Worm (Caenorhabditis elegans) whole organism, L4 larva: ENCODE measurements around the gene T07H8.11.

Source experiments
- ceh-44 ChIP-seq: fragments of 200-800 bp; sonication (Bioruptor generic); IDR thresholded peaks from 2 replicates; pipeline ENCODE4 v1.3.6; 2022; ENCODE audit warnings: missing genetic modification reagents, missing genetic modification characterization, missing compliant biosample characterization
- ceh-62 ChIP-seq: sonication (generic microtip); optimal IDR thresholded peaks from 2 replicates; lab custom pipeline; 2017; ENCODE audit warnings: missing biosample characterization, missing genetic modification characterization
- dpl-1 ChIP-seq: fragments of 150-350 bp; optimal IDR thresholded peaks from 2 replicates; lab custom pipeline; 2014; ENCODE audit warnings: missing biosample characterization, missing genetic modification reagents, missing genetic modification characterization
- egl-27 ChIP-seq: sonication (generic microtip); optimal IDR thresholded peaks from 3 replicates; lab custom pipeline; 2017; ENCODE audit warnings: missing biosample characterization, missing genetic modification reagents, missing genetic modification characterization
- lin-39 ChIP-seq: fragments of 150-350 bp; optimal IDR thresholded peaks from 2 replicates; lab custom pipeline; 2014; ENCODE audit warnings: missing biosample characterization, missing genetic modification reagents, missing genetic modification characterization
- lsy-2 ChIP-seq, 2 experiments: fragments of 150-350 bp in 1 of 2; sonication (generic microtip) in 1 of 2; optimal IDR thresholded peaks; 2 replicates each; lab custom pipeline; 2014 to 2017; ENCODE audit warnings: missing biosample characterization in 2 of 2, missing genetic modification characterization in 2 of 2
- mxl-3 ChIP-seq: fragments of 200-800 bp; sonication (Bioruptor generic); optimal IDR thresholded peaks from 2 replicates; lab custom pipeline; 2018; ENCODE audit warnings: mild to moderate bottlenecking, missing genetic modification characterization, missing compliant biosample characterization
- nhr-11 ChIP-seq: fragments of 150-350 bp; optimal IDR thresholded peaks from 2 replicates; lab custom pipeline; 2014; ENCODE audit warnings: missing biosample characterization, missing genetic modification characterization
- snpc-4 ChIP-seq: fragments of 150-350 bp; optimal IDR thresholded peaks from 2 replicates; lab custom pipeline; 2014; ENCODE audit warnings: missing biosample characterization, missing genetic modification characterization

- TF ChIP-seq ceh-44 (GFP tag; lab: Robert Waterston, UW) (no peak), lin-39 (tag; lab: Kevin White, UChicago) (no peak), lsy-2 (tag; optimal IDR thresholded peaks at IDR 0.05; lab: Kevin White, UChicago) (no peak), ceh-62 (tag; lab: Kevin White, UChicago) (no peak), snpc-4 (tag; lab: Kevin White, UChicago) (no peak), egl-27 (tag; lab: Kevin White, UChicago) (no peak), mxl-3 (GFP tag; lab: Kevin White, UChicago) (no peak), dpl-1 (GFP tag; lab: Kevin White, UChicago) (no peak), nhr-11 (tag; lab: Kevin White, UChicago) (no peak)
Measured at ce11 chrV:6919251-6919650, 32.0 kb downstream of the T07H8.11 start.
